Fruit fly (Drosophila melanogaster) whole organism, wandering third instar larva: Measurements from ENCODE around the gene CG42579.

Source experiments
- Abd-B ChIP-seq: fragments of >200 bp; optimal IDR thresholded peaks from 2 replicates; lab custom pipeline; 2017; ENCODE audit warnings: missing biosample characterization, missing genetic modification characterization
- CG32264 ChIP-seq: fragments of 200-800 bp; sonication (Bioruptor generic); optimal IDR thresholded peaks from 2 replicates; lab custom pipeline; 2016; ENCODE audit warnings: missing biosample characterization, missing genetic modification characterization
- CG9705 ChIP-seq: fragments of 200-800 bp; sonication (Bioruptor generic); optimal IDR thresholded peaks from 2 replicates; lab custom pipeline; 2018; ENCODE audit warnings: missing biosample characterization, mild to moderate bottlenecking, missing genetic modification characterization
- CrebA ChIP-seq: fragments of 200-800 bp; sonication (Bioruptor generic); optimal IDR thresholded peaks from 2 replicates; lab custom pipeline; 2016; ENCODE audit warnings: missing biosample characterization, mild to moderate bottlenecking, missing genetic modification characterization, borderline replicate concordance
- Dfd ChIP-seq: fragments of >200 bp; optimal IDR thresholded peaks from 2 replicates; lab custom pipeline; 2017; ENCODE audit warnings: missing biosample characterization, missing genetic modification characterization
- Dif ChIP-seq: fragments of 200-275, 200-300 bp; sonication (Bioruptor generic); optimal IDR thresholded peaks from 2 replicates; lab custom pipeline; 2018; ENCODE audit warnings: missing biosample characterization, missing genetic modification characterization; ENCODE audit not compliant: partially characterized antibody
- GATAd ChIP-seq: sonication (Bioruptor generic); optimal IDR thresholded peaks from 2 replicates; lab custom pipeline; 2016; ENCODE audit warnings: missing biosample characterization, missing genetic modification characterization
- HLH106 ChIP-seq: fragments of 200-800 bp; optimal IDR thresholded peaks from 3 replicates; lab custom pipeline; 2019; ENCODE audit warnings: missing biosample characterization, mild to moderate bottlenecking, missing genetic modification characterization, moderate library complexity
- Hnf4 ChIP-seq: fragments of 200-800 bp; sonication (Bioruptor generic); optimal IDR thresholded peaks from 2 replicates; lab custom pipeline; 2016; ENCODE audit warnings: missing biosample characterization, mild to moderate bottlenecking, missing genetic modification characterization
- Hr78 ChIP-seq: fragments of >200 bp; optimal IDR thresholded peaks from 2 replicates; lab custom pipeline; 2017; ENCODE audit warnings: missing biosample characterization, missing genetic modification characterization
- Hr83 ChIP-seq: fragments of 200-300 bp; sonication (Bioruptor generic); optimal IDR thresholded peaks from 2 replicates; lab custom pipeline; 2016; ENCODE audit warnings: missing biosample characterization, mild to moderate bottlenecking, missing genetic modification characterization, moderate library complexity; ENCODE audit not compliant: poor library complexity, severe bottlenecking
- Jra ChIP-seq: sonication (Bioruptor generic); optimal IDR thresholded peaks from 2 replicates; lab custom pipeline; 2016; ENCODE audit warnings: missing biosample characterization, missing genetic modification characterization
- Mio ChIP-seq: sonication (Bioruptor generic); optimal IDR thresholded peaks from 2 replicates; lab custom pipeline; 2016; ENCODE audit warnings: missing biosample characterization, missing genetic modification characterization
- Myc ChIP-seq: fragments of >200 bp; optimal IDR thresholded peaks from 2 replicates; lab custom pipeline; 2017
- N ChIP-seq: fragments of >200 bp; optimal IDR thresholded peaks from 2 replicates; lab custom pipeline; 2018; ENCODE audit warnings: missing biosample characterization, missing external identifiers, missing genetic modification characterization
- OdsH ChIP-seq: fragments of 200-800 bp; sonication (Bioruptor generic); optimal IDR thresholded peaks from 2 replicates; lab custom pipeline; 2016; ENCODE audit warnings: missing biosample characterization, mild to moderate bottlenecking, missing genetic modification characterization
- Rel ChIP-seq, 2 experiments: fragments of 200-800 bp; sonication (Bioruptor generic) in 1 of 2; optimal IDR thresholded peaks; 2 replicates in 1 of 2; 3 replicates in 1 of 2; lab custom pipeline; 2016 to 2019; ENCODE audit warnings: mild to moderate bottlenecking in 2 of 2, missing biosample characterization in 2 of 2, missing genetic modification characterization in 2 of 2, moderate library complexity in 1 of 2
- Sp1 ChIP-seq: fragments of 200-800 bp; sonication (Bioruptor generic); optimal IDR thresholded peaks from 3 replicates; lab custom pipeline; 2019; ENCODE audit warnings: missing biosample characterization, mild to moderate bottlenecking, missing genetic modification characterization, moderate library complexity
- Vsx2 ChIP-seq: fragments of 200-300, 225-300 bp; sonication (Bioruptor generic); optimal IDR thresholded peaks from 2 replicates; lab custom pipeline; 2018; ENCODE audit warnings: missing biosample characterization, missing genetic modification characterization; ENCODE audit not compliant: partially characterized antibody
- br ChIP-seq: fragments of 200-800 bp; sonication (Bioruptor generic); optimal IDR thresholded peaks from 2 replicates; lab custom pipeline; 2016; ENCODE audit warnings: missing biosample characterization, missing genetic modification characterization
- brk ChIP-seq: fragments of 200-800 bp; sonication (Bioruptor generic); optimal IDR thresholded peaks from 2 replicates; lab custom pipeline; 2016; ENCODE audit warnings: missing biosample characterization, mild to moderate bottlenecking, missing genetic modification characterization
- dl ChIP-seq, 2 experiments: fragments of 175-275, 200-275 bp in 1 of 2; fragments of 200-275 bp in 1 of 2; sonication (Bioruptor generic); optimal IDR thresholded peaks; lab custom pipeline; 2018; ENCODE audit warnings: mild to moderate bottlenecking in 2 of 2, missing biosample characterization in 2 of 2, missing genetic modification characterization in 2 of 2, moderate library complexity in 2 of 2; ENCODE audit not compliant: partially characterized antibody in 2 of 2, insufficient read depth in 1 of 2
- dmrt93B ChIP-seq: fragments of 200-800 bp; sonication (Bioruptor generic); optimal IDR thresholded peaks from 2 replicates; lab custom pipeline; 2018; ENCODE audit warnings: missing biosample characterization, mild to moderate bottlenecking, missing genetic modification characterization
- dsf ChIP-seq: sonication (Bioruptor generic); optimal IDR thresholded peaks from 2 replicates; lab custom pipeline; 2016; ENCODE audit warnings: missing biosample characterization, missing genetic modification characterization, borderline replicate concordance
- ey ChIP-seq: fragments of 200-800 bp; sonication (Bioruptor generic); optimal IDR thresholded peaks from 2 replicates; lab custom pipeline; 2016; ENCODE audit warnings: missing biosample characterization, missing genetic modification characterization
- foxo ChIP-seq, 2 experiments: fragments of 200-800 bp; sonication (Bioruptor generic); optimal IDR thresholded peaks; 2 replicates in 1 of 2; 3 replicates in 1 of 2; lab custom pipeline; 2016 to 2017; ENCODE audit warnings: missing biosample characterization in 2 of 2, missing genetic modification characterization in 2 of 2
- fru ChIP-seq: fragments of 200-800 bp; sonication (Bioruptor generic); optimal IDR thresholded peaks from 3 replicates; lab custom pipeline; 2016; ENCODE audit warnings: missing biosample characterization, mild to moderate bottlenecking, missing genetic modification characterization
- h ChIP-seq: fragments of 200-800 bp; sonication (Bioruptor generic); optimal IDR thresholded peaks from 3 replicates; lab custom pipeline; 2016; ENCODE audit warnings: missing biosample characterization, mild to moderate bottlenecking, missing genetic modification characterization
- jim ChIP-seq: fragments of 175-275, 200-325 bp; sonication (Bioruptor generic); optimal IDR thresholded peaks from 2 replicates; lab custom pipeline; 2016; ENCODE audit warnings: missing biosample characterization, mild to moderate bottlenecking, missing genetic modification characterization
- lola ChIP-seq: fragments of >200 bp; optimal IDR thresholded peaks from 2 replicates; lab custom pipeline; 2017; ENCODE audit warnings: missing biosample characterization, missing genetic modification characterization
- pan ChIP-seq: fragments of >200 bp; optimal IDR thresholded peaks from 2 replicates; lab custom pipeline; 2017
- psq ChIP-seq: fragments of 200-800 bp; sonication (Bioruptor generic); optimal IDR thresholded peaks from 3 replicates; lab custom pipeline; 2017; ENCODE audit warnings: missing biosample characterization, mild to moderate bottlenecking, missing genetic modification characterization, moderate library complexity
- rgr ChIP-seq: fragments of 200-800 bp; sonication (Bioruptor generic); optimal IDR thresholded peaks from 3 replicates; lab custom pipeline; 2016; ENCODE audit warnings: missing biosample characterization, mild to moderate bottlenecking, missing genetic modification characterization
- sage ChIP-seq: fragments of 200-800 bp; sonication (Bioruptor generic); optimal IDR thresholded peaks from 2 replicates; lab custom pipeline; 2016; ENCODE audit warnings: missing biosample characterization, mild to moderate bottlenecking, missing genetic modification characterization
- sv ChIP-seq: fragments of 200-800 bp; sonication (Bioruptor generic); optimal IDR thresholded peaks from 3 replicates; lab custom pipeline; 2016; ENCODE audit warnings: missing biosample characterization, missing genetic modification characterization
- tai ChIP-seq: sonication (Bioruptor generic); optimal IDR thresholded peaks from 2 replicates; lab custom pipeline; 2016; ENCODE audit warnings: missing biosample characterization, missing genetic modification characterization
- usp ChIP-seq: fragments of >200 bp; optimal IDR thresholded peaks from 2 replicates; lab custom pipeline; 2017; ENCODE audit warnings: missing biosample characterization, missing genetic modification characterization
- woc ChIP-seq: sonication (Bioruptor generic); optimal IDR thresholded peaks from 2 replicates; lab custom pipeline; 2016; ENCODE audit warnings: missing biosample characterization, mild to moderate bottlenecking, missing genetic modification characterization

CG42579 gene

DNA sequence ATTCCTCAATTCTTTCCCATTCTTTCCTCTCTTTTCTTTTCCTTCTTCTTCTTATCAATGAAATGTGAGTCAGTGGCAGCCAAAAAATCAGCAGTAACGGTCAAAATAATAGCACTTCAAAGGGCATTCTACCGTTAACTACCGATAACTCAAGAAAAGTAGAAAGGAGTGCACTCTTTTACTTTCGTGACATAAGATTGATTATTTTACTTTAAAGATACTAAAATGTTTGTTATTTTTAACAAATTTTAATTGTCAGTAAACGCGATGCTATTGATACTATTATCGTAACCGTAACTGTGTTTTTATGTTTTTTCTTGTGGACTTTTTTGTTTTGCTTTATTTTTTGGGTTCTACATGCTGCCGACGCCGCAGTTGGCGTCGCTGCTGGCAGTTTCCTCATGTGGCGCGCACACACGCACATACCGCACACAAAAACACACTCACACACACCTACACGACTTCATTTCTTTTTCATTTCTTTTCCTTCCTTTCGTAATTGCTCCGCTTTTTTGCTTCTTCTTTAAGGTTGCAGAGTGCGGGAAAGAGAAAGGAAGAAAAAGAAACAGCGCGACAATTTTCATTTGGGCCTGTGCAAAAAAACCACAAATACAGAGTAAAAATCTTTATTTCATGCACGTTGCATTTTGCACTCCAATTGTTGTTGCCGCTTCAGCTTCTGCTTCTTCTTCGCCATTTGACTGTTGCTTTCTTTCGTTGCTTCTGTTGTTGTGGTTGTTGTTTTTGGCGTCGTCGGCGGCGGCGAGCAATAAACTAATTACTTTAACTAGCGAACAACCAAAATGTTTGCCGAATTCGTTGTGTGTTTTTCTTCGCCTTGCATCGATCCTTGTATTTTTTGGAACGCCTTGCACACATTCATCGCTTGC, 17.7 kb upstream of the CG42579 start:
- no peak for TF ChIP-seq Hr83 (GFP tag; lab: Kevin White, UChicago)
- no peak for TF ChIP-seq sv (GFP tag; lab: Kevin White, UChicago)
- TF ChIP-seq dl (GFP tag; optimal IDR thresholded peaks at IDR 0.05; lab: Kevin White, UChicago; ENCODE audit: insufficient read depth in 1 of 2, partially characterized antibody in 2 of 2), result no peak
- TF ChIP-seq Vsx2, result no peak
- TF ChIP-seq Rel (GFP tag; optimal IDR thresholded peaks at IDR 0.05; lab: Kevin White, UChicago), result no peak
- TF ChIP-seq Rel (tag; optimal IDR thresholded peaks at IDR 0.05; lab: Kevin White, UChicago), result no peak
- no peak for TF ChIP-seq Abd-B (GFP tag; lab: Kevin White, UChicago)
- no peak for TF ChIP-seq lola
- peak; percentile 72 for TF ChIP-seq h
- TF ChIP-seq HLH106, result peak; percentile 21
- no peak for TF ChIP-seq Myc (lab: Kevin White, UChicago)
- no peak for TF ChIP-seq pan (lab: Kevin White, UChicago)
- no peak for TF ChIP-seq sage (GFP tag; lab: Kevin White, UChicago)
- no peak for TF ChIP-seq GATAd
- peak; percentile 63 for TF ChIP-seq br (GFP tag; lab: Kevin White, UChicago)
- no peak for TF ChIP-seq dsf (GFP tag; lab: Kevin White, UChicago)
- peak; percentile 55 for TF ChIP-seq Hnf4
- TF ChIP-seq usp, result no peak
- TF ChIP-seq Dfd (GFP tag; lab: Kevin White, UChicago), result no peak
- TF ChIP-seq jim (GFP tag; lab: Kevin White, UChicago), result peak; percentile 52
- TF ChIP-seq N (GFP tag; lab: Kevin White, UChicago), result no peak
- TF ChIP-seq OdsH, result peak; percentile 53
- peak; percentile 21 for TF ChIP-seq Sp1 (GFP tag; lab: Kevin White, UChicago)
- no peak for TF ChIP-seq CG32264 (GFP tag; lab: Kevin White, UChicago)
- no peak for TF ChIP-seq tai (GFP tag; lab: Kevin White, UChicago)
- peak; percentile 51 for TF ChIP-seq psq (GFP tag; lab: Kevin White, UChicago)
- peak; percentile 37 for TF ChIP-seq ey (GFP tag; lab: Kevin White, UChicago)
- peak; percentile 59 for TF ChIP-seq woc
- no peak for TF ChIP-seq dmrt93B
- peak; percentile 63 for TF ChIP-seq rgr (GFP tag; lab: Kevin White, UChicago)
- TF ChIP-seq Mio, result no peak
- TF ChIP-seq fru (GFP tag; lab: Kevin White, UChicago), result peak; percentile 80
- TF ChIP-seq Jra (GFP tag; lab: Kevin White, UChicago), result no peak
- TF ChIP-seq Dif (GFP tag; lab: Kevin White, UChicago), result no peak
- no peak for TF ChIP-seq CrebA
- no peak for TF ChIP-seq brk (GFP tag; lab: Kevin White, UChicago)
- peak in 1 of 2 experiments; percentile 65 for TF ChIP-seq foxo (GFP tag; optimal IDR thresholded peaks at IDR 0.05; lab: Kevin White, UChicago)
- TF ChIP-seq CG9705 (GFP tag; lab: Kevin White, UChicago), result no peak
- TF ChIP-seq Hr78, result no peak

DNA sequence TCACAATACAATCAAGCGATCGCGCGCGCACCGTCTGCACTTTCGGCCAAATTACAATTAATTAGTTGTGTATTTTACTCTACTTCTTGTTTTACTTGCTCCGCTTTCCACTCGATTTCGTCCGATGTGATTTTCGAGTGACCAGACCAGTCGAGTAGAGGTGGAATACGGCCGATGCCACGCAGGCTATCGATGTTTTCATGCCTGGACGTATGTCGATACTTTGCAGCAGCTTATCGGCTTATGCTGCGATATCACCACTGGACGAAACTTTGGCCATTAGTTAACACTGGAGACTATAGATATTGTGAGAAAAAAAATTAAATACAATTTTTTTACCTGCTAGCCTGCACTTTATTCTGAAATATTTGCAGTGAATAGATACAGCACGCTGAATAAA, 16.9 kb upstream of the CG42579 start, which contains the start of gene RhoGAP19D:
Gene RhoGAP19D, minus strand, starts transcription at position 155 of the 400 bp plus-strand sequence.
- TF ChIP-seq fru (GFP tag; lab: Kevin White, UChicago), result peak; percentile 56
- TF ChIP-seq psq (GFP tag; lab: Kevin White, UChicago), result peak; percentile 75
- no peak for TF ChIP-seq Dfd (GFP tag; lab: Kevin White, UChicago)
- peak; percentile 32 for TF ChIP-seq dsf (GFP tag; lab: Kevin White, UChicago)
- peak; percentile 60 for TF ChIP-seq Jra (GFP tag; lab: Kevin White, UChicago)
- TF ChIP-seq Myc (lab: Kevin White, UChicago), result no peak
- peak; percentile 10 for TF ChIP-seq jim (GFP tag; lab: Kevin White, UChicago)
- peak; percentile 71 for TF ChIP-seq tai (GFP tag; lab: Kevin White, UChicago)
- TF ChIP-seq GATAd, result peak; percentile 46
- peak; percentile 16 for TF ChIP-seq OdsH
- peak; percentile 49 for TF ChIP-seq brk (GFP tag; lab: Kevin White, UChicago)
- no peak for TF ChIP-seq Mio
- TF ChIP-seq Hr83 (GFP tag; lab: Kevin White, UChicago), result peak; percentile 95
- TF ChIP-seq Rel (GFP tag; optimal IDR thresholded peaks at IDR 0.05; lab: Kevin White, UChicago), result no peak
- TF ChIP-seq Rel (tag; optimal IDR thresholded peaks at IDR 0.05; lab: Kevin White, UChicago), result peak; percentile 60
- no peak for TF ChIP-seq CrebA
- no peak for TF ChIP-seq N (GFP tag; lab: Kevin White, UChicago)
- no peak for TF ChIP-seq usp
- TF ChIP-seq woc, result no peak
- no peak for TF ChIP-seq lola
- TF ChIP-seq Vsx2, result no peak
- peak; percentile 17 for TF ChIP-seq dmrt93B
- TF ChIP-seq CG32264 (GFP tag; lab: Kevin White, UChicago), result peak; percentile 3
- TF ChIP-seq ey (GFP tag; lab: Kevin White, UChicago), result peak; percentile 54
- peak; percentile 44 for TF ChIP-seq br (GFP tag; lab: Kevin White, UChicago)
- peak; percentile 77 for TF ChIP-seq h
- TF ChIP-seq Sp1 (GFP tag; lab: Kevin White, UChicago), result peak; percentile 41
- peak; percentile 82 for TF ChIP-seq Hnf4
- no peak for TF ChIP-seq Hr78
- no peak for TF ChIP-seq dl (GFP tag; optimal IDR thresholded peaks at IDR 0.05; lab: Kevin White, UChicago; ENCODE audit: insufficient read depth in 1 of 2, partially characterized antibody in 2 of 2)
- peak; percentile 20 for TF ChIP-seq sv (GFP tag; lab: Kevin White, UChicago)
- peak in 1 of 2 experiments; percentile 72 for TF ChIP-seq foxo (GFP tag; optimal IDR thresholded peaks at IDR 0.05; lab: Kevin White, UChicago)
- peak; percentile 22 for TF ChIP-seq sage (GFP tag; lab: Kevin White, UChicago)
- TF ChIP-seq HLH106, result peak; percentile 46
- TF ChIP-seq rgr (GFP tag; lab: Kevin White, UChicago), result peak; percentile 69
- no peak for TF ChIP-seq pan (lab: Kevin White, UChicago)
- TF ChIP-seq CG9705 (GFP tag; lab: Kevin White, UChicago), result peak; percentile 35
- TF ChIP-seq Dif (GFP tag; lab: Kevin White, UChicago), result no peak
- TF ChIP-seq Abd-B (GFP tag; lab: Kevin White, UChicago), result no peak
